Worm (Caenorhabditis elegans): ENCODE results near the gene daf-41.

DNA sequence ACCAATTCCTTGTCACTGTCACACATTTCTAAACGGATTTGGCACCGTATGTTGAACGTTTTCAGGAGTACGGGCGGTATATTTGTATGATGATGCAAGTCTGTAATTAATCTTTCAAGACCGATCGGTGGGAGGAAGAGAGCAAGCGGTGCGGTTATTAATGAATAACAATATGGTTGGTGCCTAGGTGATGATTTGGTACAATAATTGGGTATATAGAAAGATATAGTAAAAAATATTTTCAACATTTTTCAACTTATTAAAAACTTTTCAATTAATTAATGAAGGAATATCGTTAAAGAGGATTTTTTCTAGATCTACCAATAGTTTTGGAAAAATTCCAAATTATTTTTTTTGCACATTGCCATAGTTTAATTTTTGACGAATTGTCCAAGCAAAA, 30.0 kb downstream of the daf-41 start, which contains the start of gene cnd-1:
- TF ChIP-seq hlh-17 (GFP tag; optimal IDR thresholded peaks at IDR 0.05; ENCODE audit: borderline replicate concordance) (no peak), elt-3 (tag; optimal IDR thresholded peaks at IDR 0.05) (no peak), ama-1 (optimal IDR thresholded peaks at IDR 0.05) (no peak)
